Fruit fly (Drosophila melanogaster) whole organism, prepupa: ENCODE measurements around the gene CG31029.

Source experiments
- Blimp-1 ChIP-seq: fragments of 200-800 bp; sonication (Bioruptor generic); optimal IDR thresholded peaks from 3 replicates; lab custom pipeline; 2017; ENCODE audit warnings: missing biosample characterization, missing genetic modification characterization, mild to moderate bottlenecking, moderate library complexity, missing genetic modification reagents
- CG10631 ChIP-seq: fragments of 200-800 bp; sonication (Bioruptor generic); optimal IDR thresholded peaks from 2 replicates; lab custom pipeline; 2016; ENCODE audit warnings: missing biosample characterization, missing genetic modification characterization
- CG11294 ChIP-seq: fragments of 200-800 bp; sonication (Bioruptor generic); IDR thresholded peaks from 2 replicates; pipeline ENCODE4 v1.3.6; 2022; ENCODE audit warnings: missing biosample characterization, missing genetic modification characterization
- CG11762 ChIP-seq: fragments of 200-800 bp; sonication (Bioruptor generic); optimal IDR thresholded peaks from 3 replicates; lab custom pipeline; 2016; ENCODE audit warnings: missing biosample characterization, missing genetic modification characterization; ENCODE audit not compliant: insufficient read depth
- CG15336 ChIP-seq: fragments of 200-800 bp; sonication (Bioruptor generic); IDR thresholded peaks from 2 replicates; pipeline ENCODE4 v1.3.6; 2022; ENCODE audit warnings: missing biosample characterization, missing genetic modification characterization
- CG1621 ChIP-seq: fragments of 200-800 bp; sonication (Bioruptor generic); optimal IDR thresholded peaks from 3 replicates; lab custom pipeline; 2018; ENCODE audit warnings: missing biosample characterization, mild to moderate bottlenecking, missing genetic modification characterization
- CG16779 ChIP-seq: fragments of 200-800 bp; sonication (Bioruptor generic); optimal IDR thresholded peaks from 3 replicates; lab custom pipeline; 2017; ENCODE audit warnings: missing biosample characterization, mild to moderate bottlenecking, missing genetic modification characterization
- CG3032 ChIP-seq: fragments of 200-800 bp; optimal IDR thresholded peaks from 2 replicates; lab custom pipeline; 2019; ENCODE audit warnings: missing biosample characterization, mild to moderate bottlenecking, missing genetic modification characterization, moderate library complexity
- CG32006 ChIP-seq: fragments of 200-800 bp; sonication (Bioruptor generic); optimal IDR thresholded peaks from 3 replicates; lab custom pipeline; 2017; ENCODE audit warnings: missing biosample characterization, mild to moderate bottlenecking, missing genetic modification characterization
- CG34406 ChIP-seq: fragments of 200-800 bp; sonication (Bioruptor generic); optimal IDR thresholded peaks from 3 replicates; lab custom pipeline; 2016; ENCODE audit warnings: missing biosample characterization, missing genetic modification characterization
- CG3919 ChIP-seq: fragments of 200-800 bp; sonication (Bioruptor generic); optimal IDR thresholded peaks from 3 replicates; lab custom pipeline; 2016; ENCODE audit warnings: missing biosample characterization, missing genetic modification characterization
- CG4318 ChIP-seq: fragments of 200-800 bp; sonication (Bioruptor generic); optimal IDR thresholded peaks from 3 replicates; lab custom pipeline; 2017; ENCODE audit warnings: missing biosample characterization, mild to moderate bottlenecking, missing genetic modification characterization
- CG6163 ChIP-seq: fragments of 200-800 bp; sonication (Bioruptor generic); IDR thresholded peaks from 3 replicates; pipeline ENCODE4 v1.3.6; 2022; ENCODE audit warnings: missing biosample characterization, missing genetic modification characterization
- CG6792 ChIP-seq: fragments of 200-800 bp; sonication (Bioruptor generic); optimal IDR thresholded peaks from 3 replicates; lab custom pipeline; 2016; ENCODE audit warnings: missing biosample characterization, missing genetic modification characterization
- CG6808 ChIP-seq: fragments of 200-800 bp; sonication (Bioruptor generic); optimal IDR thresholded peaks from 3 replicates; lab custom pipeline; 2017; ENCODE audit warnings: missing biosample characterization, missing genetic modification characterization, mild to moderate bottlenecking, moderate library complexity, missing genetic modification reagents
- CG7368 ChIP-seq: fragments of 200-800 bp; sonication (Bioruptor generic); optimal IDR thresholded peaks from 3 replicates; lab custom pipeline; 2016; ENCODE audit warnings: missing biosample characterization, missing genetic modification characterization
- CG8319 ChIP-seq: fragments of 200-800 bp; sonication (Bioruptor generic); optimal IDR thresholded peaks from 3 replicates; lab custom pipeline; 2016; ENCODE audit warnings: missing biosample characterization, missing genetic modification characterization
- CG8632 ChIP-seq: fragments of 200-800 bp; sonication (Bioruptor generic); optimal IDR thresholded peaks from 3 replicates; lab custom pipeline; 2016; ENCODE audit warnings: missing biosample characterization, missing genetic modification characterization
- CG9139 ChIP-seq: fragments of 200-800 bp; sonication (Bioruptor generic); optimal IDR thresholded peaks from 3 replicates; lab custom pipeline; 2017; ENCODE audit warnings: missing biosample characterization, mild to moderate bottlenecking, missing genetic modification characterization
- Eip75B ChIP-seq: fragments of 200-800 bp; sonication (Bioruptor generic); optimal IDR thresholded peaks from 3 replicates; lab custom pipeline; 2016; ENCODE audit warnings: missing biosample characterization, missing genetic modification characterization
- Eip78C ChIP-seq: fragments of 200-800 bp; sonication (Bioruptor generic); peaks from one replicate; lab custom pipeline; 2016; ENCODE audit warnings: missing biosample characterization, missing genetic modification characterization
- Eip93F ChIP-seq: fragments of 200-800 bp; sonication (Bioruptor generic); optimal IDR thresholded peaks from 2 replicates; lab custom pipeline; 2016; ENCODE audit warnings: missing biosample characterization, mild to moderate bottlenecking, missing genetic modification characterization
- Ets21C ChIP-seq: fragments of 200-800 bp; sonication (Bioruptor generic); optimal IDR thresholded peaks from 3 replicates; lab custom pipeline; 2016; ENCODE audit warnings: missing biosample characterization, missing genetic modification characterization
- Gug ChIP-seq: fragments of 200-800 bp; sonication (Bioruptor generic); IDR thresholded peaks from 2 replicates; pipeline ENCODE4 v1.3.6; 2022; ENCODE audit warnings: missing biosample characterization, missing genetic modification characterization
- Hr38 ChIP-seq: sonication (Bioruptor generic); optimal IDR thresholded peaks from 2 replicates; lab custom pipeline; 2016; ENCODE audit warnings: missing biosample characterization, missing genetic modification characterization
- Hr39 ChIP-seq: fragments of 200-800 bp; sonication (Bioruptor generic); optimal IDR thresholded peaks from 2 replicates; lab custom pipeline; 2016; ENCODE audit warnings: missing biosample characterization, missing genetic modification characterization
- Hr4 ChIP-seq: fragments of 200-800 bp; sonication (Bioruptor generic); optimal IDR thresholded peaks from 3 replicates; lab custom pipeline; 2016; ENCODE audit warnings: missing biosample characterization, missing genetic modification characterization
- Met ChIP-seq: fragments of 200-800 bp; sonication (Bioruptor generic); optimal IDR thresholded peaks from 3 replicates; lab custom pipeline; 2016; ENCODE audit warnings: missing biosample characterization, missing genetic modification characterization
- OdsH ChIP-seq: fragments of 200-800 bp; sonication (Bioruptor generic); optimal IDR thresholded peaks from 3 replicates; lab custom pipeline; 2016; ENCODE audit warnings: missing biosample characterization, missing genetic modification characterization
- Smox ChIP-seq: fragments of 200-800 bp; sonication (Bioruptor generic); optimal IDR thresholded peaks from 3 replicates; lab custom pipeline; 2016; ENCODE audit warnings: missing biosample characterization, missing genetic modification characterization
- Sox14 ChIP-seq: fragments of 200-800 bp; sonication (Bioruptor generic); optimal IDR thresholded peaks from 3 replicates; lab custom pipeline; 2016; ENCODE audit warnings: missing biosample characterization, missing genetic modification characterization
- Sox15 ChIP-seq: fragments of 200-800 bp; sonication (Bioruptor generic); optimal IDR thresholded peaks from 3 replicates; lab custom pipeline; 2016; ENCODE audit warnings: missing biosample characterization, missing genetic modification characterization
- achi ChIP-seq: fragments of 200-800 bp; sonication (Bioruptor generic); optimal IDR thresholded peaks from 3 replicates; lab custom pipeline; 2016; ENCODE audit warnings: missing biosample characterization, missing genetic modification characterization
- acj6 ChIP-seq: fragments of 200-800 bp; sonication (Bioruptor generic); optimal IDR thresholded peaks from 3 replicates; lab custom pipeline; 2016; ENCODE audit warnings: missing biosample characterization, missing genetic modification characterization
- cyc ChIP-seq: fragments of 200-800 bp; sonication (Bioruptor generic); optimal IDR thresholded peaks from 3 replicates; lab custom pipeline; 2016; ENCODE audit warnings: missing biosample characterization, missing genetic modification characterization
- dac ChIP-seq: fragments of 200-800 bp; sonication (Bioruptor generic); optimal IDR thresholded peaks from 2 replicates; lab custom pipeline; 2017; ENCODE audit warnings: missing biosample characterization, mild to moderate bottlenecking, missing genetic modification characterization
- dsx ChIP-seq: fragments of 200-800 bp; optimal IDR thresholded peaks from 3 replicates; lab custom pipeline; 2019; ENCODE audit warnings: missing biosample characterization, mild to moderate bottlenecking, missing genetic modification characterization, moderate library complexity; ENCODE audit not compliant: poor library complexity, severe bottlenecking
- fd59A ChIP-seq: fragments of 200-800 bp; sonication (Bioruptor generic); optimal IDR thresholded peaks from 2 replicates; lab custom pipeline; 2017; ENCODE audit warnings: missing biosample characterization, mild to moderate bottlenecking, missing genetic modification characterization, missing genetic modification reagents
- fkh ChIP-seq: fragments of 200-800 bp; sonication (Bioruptor generic); optimal IDR thresholded peaks from 3 replicates; lab custom pipeline; 2017; ENCODE audit warnings: missing biosample characterization, mild to moderate bottlenecking, missing genetic modification characterization, moderate library complexity
- lz ChIP-seq: fragments of 200-800 bp; sonication (Bioruptor generic); optimal IDR thresholded peaks from 3 replicates; lab custom pipeline; 2016; ENCODE audit warnings: missing biosample characterization, missing genetic modification characterization
- net ChIP-seq: fragments of 200-800 bp; sonication (Bioruptor generic); optimal IDR thresholded peaks from 3 replicates; lab custom pipeline; 2016; ENCODE audit warnings: missing biosample characterization, missing genetic modification characterization
- pdm3 ChIP-seq: fragments of 200-800 bp; sonication (Bioruptor generic); optimal IDR thresholded peaks from 3 replicates; lab custom pipeline; 2016; ENCODE audit warnings: missing biosample characterization, missing genetic modification characterization
- salr ChIP-seq, 2 experiments: fragments of 200-800 bp; sonication (Bioruptor generic); optimal IDR thresholded peaks; 3 replicates each; lab custom pipeline; 2016 to 2018; ENCODE audit warnings: missing biosample characterization in 2 of 2, missing genetic modification characterization in 2 of 2, mild to moderate bottlenecking in 1 of 2
- svp ChIP-seq: fragments of 200-800 bp; sonication (Bioruptor generic); peaks from one replicate; lab custom pipeline; 2016; ENCODE audit warnings: missing biosample characterization, missing genetic modification characterization
- topi ChIP-seq: fragments of 200-800 bp; sonication (Bioruptor generic); optimal IDR thresholded peaks from 3 replicates; lab custom pipeline; 2016; ENCODE audit warnings: missing biosample characterization, missing genetic modification characterization
- vri ChIP-seq: fragments of 200-800 bp; sonication (Bioruptor generic); optimal IDR thresholded peaks from 3 replicates; lab custom pipeline; 2016; ENCODE audit warnings: missing biosample characterization, mild to moderate bottlenecking, missing genetic modification characterization

The CG31029 gene

DNA sequence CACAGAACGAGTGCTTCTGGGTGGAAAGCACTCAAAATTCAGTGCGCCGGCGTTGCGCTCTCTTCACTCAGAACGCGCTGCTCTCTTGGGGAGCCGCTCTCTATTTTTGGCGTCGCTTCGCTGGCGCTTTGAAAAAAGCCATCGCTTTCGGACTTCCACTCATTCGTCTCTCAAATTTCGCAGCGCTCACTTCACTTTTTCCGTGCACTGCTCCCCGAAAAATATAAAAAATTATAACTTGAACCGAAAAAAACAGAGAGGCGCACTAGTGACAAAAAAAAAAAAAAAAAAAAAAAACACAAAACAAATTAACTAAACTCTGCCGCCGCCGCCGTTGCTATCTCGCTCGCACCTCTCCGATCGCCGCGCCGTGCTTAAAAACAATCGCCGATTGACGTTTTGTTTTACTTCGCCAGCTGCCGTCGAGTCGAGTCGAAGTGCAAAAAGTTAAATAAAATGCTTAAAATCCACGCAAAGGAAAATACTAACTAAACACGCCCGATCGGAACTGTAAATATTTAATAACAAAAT, 32.8 kb downstream of the CG31029 start (continued):
- peak; percentile 4 for TF ChIP-seq Eip93F (GFP tag; lab: Kevin White, UChicago)
- no peak for TF ChIP-seq CG8319 (GFP tag; lab: Kevin White, UChicago)
- peak; percentile 28 for TF ChIP-seq lz (GFP tag; lab: Kevin White, UChicago)
- TF ChIP-seq CG10631, result no peak
- no peak for TF ChIP-seq CG6808 (GFP tag; lab: Kevin White, UChicago)
- peak; percentile 21 for TF ChIP-seq CG3919 (GFP tag; lab: Kevin White, UChicago)
- TF ChIP-seq salr (GFP tag; optimal IDR thresholded peaks at IDR 0.05; lab: Kevin White, UChicago), result no peak
- TF ChIP-seq Hr38, result no peak
- no peak for TF ChIP-seq Sox14 (GFP tag; lab: Kevin White, UChicago)
- TF ChIP-seq cyc, result no peak
- TF ChIP-seq CG9139 (GFP tag; lab: Kevin White, UChicago), result peak; percentile 30
- no peak for TF ChIP-seq Blimp-1 (GFP tag; lab: Kevin White, UChicago)
- peak; percentile 31 for TF ChIP-seq CG6792
- peak; percentile 19 for TF ChIP-seq topi (GFP tag; lab: Kevin White, UChicago)
- TF ChIP-seq Sox15 (GFP tag; lab: Kevin White, UChicago), result no peak
- TF ChIP-seq Hr39 (GFP tag; lab: Kevin White, UChicago), result no peak
- TF ChIP-seq CG3032 (tag; lab: Kevin White, UChicago), result no peak
- peak; percentile 85 for TF ChIP-seq svp (GFP tag; lab: Kevin White, UChicago)
- TF ChIP-seq CG1621 (tag; lab: Kevin White, UChicago), result no peak
- no peak for TF ChIP-seq achi (GFP tag; lab: Kevin White, UChicago)
- TF ChIP-seq CG7368 (GFP tag; lab: Kevin White, UChicago), result no peak
- TF ChIP-seq pdm3 (GFP tag; lab: Kevin White, UChicago), result no peak
- peak; percentile 38 for TF ChIP-seq dsx

DNA sequence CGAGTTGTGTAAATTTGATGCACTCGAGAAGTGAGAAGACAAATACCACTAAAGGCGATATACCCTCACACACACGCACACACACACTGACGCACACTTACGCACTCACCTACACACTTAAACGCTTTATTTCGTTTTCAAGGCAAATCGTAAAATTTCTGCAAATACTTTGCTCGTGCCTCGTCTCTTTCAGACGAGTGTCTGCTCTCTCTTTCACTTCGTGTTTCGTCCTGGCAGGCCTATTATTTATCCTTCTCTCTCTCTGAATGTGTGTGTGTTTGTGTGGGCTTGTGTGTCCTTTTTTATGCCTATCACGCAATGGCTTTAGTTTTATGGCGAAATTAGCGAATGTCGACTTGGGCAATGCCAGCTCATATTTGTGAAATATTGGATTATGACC, 34.0 kb downstream of the CG31029 start:
- TF ChIP-seq dac (GFP tag; lab: Kevin White, UChicago) (no peak), CG10631 (no peak)

DNA sequence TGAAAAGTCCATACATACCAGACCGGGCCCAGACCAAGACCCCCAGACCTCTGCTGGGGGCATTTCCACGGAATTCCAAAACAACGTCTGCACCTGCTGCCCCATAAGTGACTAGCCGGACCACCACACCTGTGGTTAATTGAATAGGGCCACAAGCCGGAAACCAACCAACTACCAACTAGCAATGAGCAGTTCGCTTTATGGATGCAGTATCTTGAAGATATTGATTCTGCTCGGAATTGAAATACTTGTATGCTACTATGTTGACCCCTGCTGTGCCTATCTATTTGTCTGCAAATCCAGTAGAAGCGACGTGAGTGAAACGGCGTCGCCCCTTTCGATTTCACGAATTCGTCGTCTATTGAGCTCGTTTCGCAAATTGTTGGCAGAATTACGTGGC, 36.3 kb downstream of the CG31029 start:
- TF ChIP-seq dsx, result peak; percentile 38
- TF ChIP-seq Met, result peak; percentile 53
- TF ChIP-seq Hr4 (GFP tag; lab: Kevin White, UChicago), result peak; percentile 94
- TF ChIP-seq acj6 (GFP tag; lab: Kevin White, UChicago), result peak; percentile 78
- peak; percentile 29 for TF ChIP-seq Ets21C
- peak; percentile 44 for TF ChIP-seq cyc
- TF ChIP-seq Eip93F (GFP tag; lab: Kevin White, UChicago), result no peak
- TF ChIP-seq CG8319 (GFP tag; lab: Kevin White, UChicago), result peak; percentile 30
- TF ChIP-seq CG4318 (GFP tag; lab: Kevin White, UChicago), result peak; percentile 88
- TF ChIP-seq CG10631, result peak; percentile 78
- peak; percentile 75 for TF ChIP-seq CG6808 (GFP tag; lab: Kevin White, UChicago)
- no peak for TF ChIP-seq vri (GFP tag; lab: Kevin White, UChicago)
- TF ChIP-seq topi (GFP tag; lab: Kevin White, UChicago), result peak; percentile 38
- peak; percentile 57 for TF ChIP-seq CG34406 (GFP tag; lab: Kevin White, UChicago)
- TF ChIP-seq Sox14 (GFP tag; lab: Kevin White, UChicago), result peak; percentile 82
- no peak for TF ChIP-seq svp (GFP tag; lab: Kevin White, UChicago)
- peak; percentile 86 for TF ChIP-seq net (GFP tag; lab: Kevin White, UChicago)
- TF ChIP-seq Eip78C (GFP tag; lab: Kevin White, UChicago), result peak; percentile 77
- TF ChIP-seq dac (GFP tag; lab: Kevin White, UChicago), result peak; percentile 86
- TF ChIP-seq CG11294 (GFP tag; lab: Robert Waterston, UW), result peak; percentile 90
- peak; percentile 84 for TF ChIP-seq CG1621 (tag; lab: Kevin White, UChicago)
- TF ChIP-seq CG6163 (GFP tag; lab: Robert Waterston, UW), result peak; percentile 96
- TF ChIP-seq Gug, result peak; percentile 92
- TF ChIP-seq CG8632 (GFP tag; lab: Kevin White, UChicago), result peak; percentile 42
- no peak for TF ChIP-seq fkh (GFP tag; lab: Kevin White, UChicago)
- TF ChIP-seq Eip75B, result peak; percentile 75
- TF ChIP-seq OdsH, result peak; percentile 81
- peak; percentile 73 for TF ChIP-seq fd59A
- TF ChIP-seq CG16779, result peak; percentile 72
- TF ChIP-seq CG32006 (GFP tag; lab: Kevin White, UChicago), result peak; percentile 94
- TF ChIP-seq CG7368 (GFP tag; lab: Kevin White, UChicago), result peak; percentile 83
- peak; percentile 95 for TF ChIP-seq CG15336 (GFP tag; lab: Robert Waterston, UW)
- peak; percentile 83 for TF ChIP-seq pdm3 (GFP tag; lab: Kevin White, UChicago)
- TF ChIP-seq CG11762, result peak; percentile 72
- peak; percentile 16 for TF ChIP-seq Smox (GFP tag; lab: Kevin White, UChicago)
- peak; percentile 72 to 75 for TF ChIP-seq salr (GFP tag; optimal IDR thresholded peaks at IDR 0.05; lab: Kevin White, UChicago)
